Fruit fly (Drosophila melanogaster) whole organism, embryonic: ENCODE data around the gene CG14034.

ENCODE experiments used
- Asciz ChIP-seq: fragments of 200-800 bp; sonication (Bioruptor generic); optimal IDR thresholded peaks from 2 replicates; lab custom pipeline; 2017; ENCODE audit warnings: missing biosample characterization, mild to moderate bottlenecking, missing genetic modification characterization, missing genetic modification reagents
- Awh ChIP-seq: fragments of 200-800 bp; sonication (Bioruptor generic); IDR thresholded peaks from 2 replicates; pipeline ENCODE4, ENCODE4 v1.3.6; 2022; ENCODE audit warnings: missing biosample characterization, missing genetic modification characterization
- B-H1 ChIP-seq: fragments of 200-800 bp; sonication (Bioruptor generic); IDR thresholded peaks from 3 replicates; pipeline ENCODE4 v1.3.6; 2022; ENCODE audit warnings: missing biosample characterization, missing genetic modification characterization
- CG11085 ChIP-seq: fragments of 200-800 bp; sonication (Bioruptor generic); IDR thresholded peaks from 2 replicates; pipeline ENCODE4 v1.3.6; 2022; ENCODE audit warnings: missing biosample characterization, missing genetic modification characterization
- CG11504 ChIP-seq: fragments of 200-800 bp; sonication (Bioruptor generic); optimal IDR thresholded peaks from 3 replicates; lab custom pipeline; 2019; ENCODE audit warnings: missing biosample characterization, mild to moderate bottlenecking, missing genetic modification characterization, moderate library complexity
- CG11695 ChIP-seq: fragments of 200-800 bp; sonication (Bioruptor generic); IDR thresholded peaks from 3 replicates; pipeline ENCODE4 v1.3.6; 2022; ENCODE audit warnings: missing biosample characterization, missing genetic modification characterization
- CG12219 ChIP-seq: fragments of 200-800 bp; sonication (Bioruptor generic); optimal IDR thresholded peaks from 3 replicates; lab custom pipeline; 2018; ENCODE audit warnings: missing biosample characterization, mild to moderate bottlenecking, missing genetic modification characterization
- CG14014 ChIP-seq: fragments of 200-800 bp; sonication (Bioruptor generic); IDR thresholded peaks from 2 replicates; pipeline ENCODE4 v1.3.6; 2022; ENCODE audit warnings: missing biosample characterization, missing genetic modification characterization
- CG15479 ChIP-seq: fragments of 200-800 bp; sonication (Bioruptor generic); optimal IDR thresholded peaks from 3 replicates; lab custom pipeline; 2019; ENCODE audit warnings: missing biosample characterization, mild to moderate bottlenecking, missing genetic modification characterization, moderate library complexity
- CG15514 ChIP-seq: fragments of 200-800 bp; sonication (Bioruptor generic); optimal IDR thresholded peaks from 3 replicates; lab custom pipeline; 2017; ENCODE audit warnings: missing biosample characterization, missing genetic modification characterization, mild to moderate bottlenecking, moderate library complexity, missing genetic modification reagents
- CG17385 ChIP-seq: fragments of 200-800 bp; sonication (Bioruptor generic); optimal IDR thresholded peaks from 3 replicates; lab custom pipeline; 2018; ENCODE audit warnings: missing biosample characterization, mild to moderate bottlenecking, missing genetic modification characterization
- CG2129 ChIP-seq: fragments of 200-800 bp; sonication (Bioruptor generic); IDR thresholded peaks from 2 replicates; pipeline ENCODE4 v1.3.6; 2022; ENCODE audit warnings: missing biosample characterization, missing genetic modification characterization; ENCODE audit not compliant: partially characterized antibody
- CG2889 ChIP-seq: fragments of 200-800 bp; sonication (Bioruptor generic); IDR thresholded peaks from 3 replicates; pipeline ENCODE4 v1.3.6; 2022; ENCODE audit warnings: missing biosample characterization, missing genetic modification characterization
- CG31388 ChIP-seq: fragments of 200-800 bp; sonication (Bioruptor generic); optimal IDR thresholded peaks from 2 replicates; lab custom pipeline; 2016; ENCODE audit warnings: missing biosample characterization, missing genetic modification characterization
- CG32532 ChIP-seq: fragments of 200-800 bp; sonication (Bioruptor generic); IDR thresholded peaks from 2 replicates; pipeline ENCODE4 v1.3.6; 2022; ENCODE audit warnings: missing biosample characterization, missing genetic modification characterization
- CG34376 ChIP-seq: fragments of 200-800 bp; sonication (Bioruptor generic); optimal IDR thresholded peaks from 2 replicates; lab custom pipeline; 2018; ENCODE audit warnings: missing biosample characterization, mild to moderate bottlenecking, missing genetic modification characterization
- CG4707 ChIP-seq: fragments of 200-800 bp; sonication (Bioruptor generic); optimal IDR thresholded peaks from 2 replicates; lab custom pipeline; 2018; ENCODE audit warnings: missing biosample characterization, mild to moderate bottlenecking, missing genetic modification characterization, moderate library complexity
- CG6791 ChIP-seq: fragments of 200-800 bp; sonication (Bioruptor generic); IDR thresholded peaks from 3 replicates; pipeline ENCODE4 v1.3.6; 2022; ENCODE audit warnings: missing biosample characterization, missing genetic modification characterization; ENCODE audit not compliant: partially characterized antibody
- CG6854 ChIP-seq: fragments of 200-800 bp; sonication (Bioruptor generic); optimal IDR thresholded peaks from 3 replicates; lab custom pipeline; 2017; ENCODE audit warnings: missing biosample characterization, mild to moderate bottlenecking, missing genetic modification characterization
- Eip74EF ChIP-seq, 2 experiments: fragments of 200-800 bp in 1 of 2; fragments of >200 bp in 1 of 2; sonication (Bioruptor generic) in 1 of 2; optimal IDR thresholded peaks; 2 replicates each; lab custom pipeline; 2017 to 2019; ENCODE audit warnings: missing biosample characterization in 2 of 2, missing genetic modification characterization in 2 of 2, mild to moderate bottlenecking in 1 of 2, moderate library complexity in 1 of 2
- Ets97D ChIP-seq: fragments of 200-800 bp; sonication (Bioruptor generic); optimal IDR thresholded peaks from 3 replicates; lab custom pipeline; 2016; ENCODE audit warnings: missing biosample characterization, missing genetic modification characterization
- Fer1 ChIP-seq: fragments of 200-800 bp; sonication (Bioruptor generic); optimal IDR thresholded peaks from 2 replicates; lab custom pipeline; 2017; ENCODE audit warnings: missing biosample characterization, mild to moderate bottlenecking, missing genetic modification characterization
- HHEX ChIP-seq: fragments of 200-800 bp; sonication (Bioruptor generic); optimal IDR thresholded peaks from 3 replicates; lab custom pipeline; 2017; ENCODE audit warnings: missing biosample characterization, mild to moderate bottlenecking, missing genetic modification characterization, missing genetic modification reagents
- NC2β ChIP-seq: fragments of 200-800 bp; sonication (Bioruptor generic); optimal IDR thresholded peaks from 2 replicates; lab custom pipeline; 2016; ENCODE audit warnings: missing biosample characterization, missing genetic modification characterization
- Six4 ChIP-seq: fragments of 200-800 bp; sonication (Bioruptor generic); optimal IDR thresholded peaks from 2 replicates; lab custom pipeline; 2016; ENCODE audit warnings: missing biosample characterization, missing genetic modification characterization
- Sox102F ChIP-seq: fragments of 200-800 bp; sonication (Bioruptor generic); optimal IDR thresholded peaks from 2 replicates; lab custom pipeline; 2018; ENCODE audit warnings: missing biosample characterization, mild to moderate bottlenecking, missing genetic modification characterization, moderate library complexity
- ac ChIP-seq: fragments of 200-800 bp; sonication (Bioruptor generic); optimal IDR thresholded peaks from 3 replicates; lab custom pipeline; 2017; ENCODE audit warnings: missing biosample characterization, mild to moderate bottlenecking, missing genetic modification characterization
- cad ChIP-seq: fragments of >200 bp; optimal IDR thresholded peaks from 2 replicates; lab custom pipeline; 2017; ENCODE audit warnings: missing biosample characterization, missing genetic modification characterization
- danr ChIP-seq: fragments of 200-800 bp; sonication (Bioruptor generic); IDR thresholded peaks from 2 replicates; pipeline ENCODE4 v1.3.6; 2022; ENCODE audit warnings: missing biosample characterization, missing genetic modification characterization
- eve ChIP-seq, 2 experiments: fragments of >200 bp; optimal IDR thresholded peaks; 2 replicates each; lab custom pipeline; 2017; ENCODE audit warnings: missing biosample characterization in 2 of 2, missing genetic modification characterization in 2 of 2
- ftz-f1 ChIP-seq: fragments of 200-800 bp; sonication (Bioruptor generic); optimal IDR thresholded peaks from 2 replicates; lab custom pipeline; 2016; ENCODE audit warnings: missing biosample characterization, missing genetic modification characterization
- gce ChIP-seq: fragments of 200-800 bp; sonication (Bioruptor generic); IDR thresholded peaks from 3 replicates; pipeline ENCODE4 v1.3.6; 2022; ENCODE audit warnings: missing biosample characterization, missing genetic modification characterization
- insv ChIP-seq, 2 experiments: fragments of 200-800 bp; sonication (Bioruptor generic); optimal IDR thresholded peaks; 3 replicates each; lab custom pipeline; 2016 to 2018; ENCODE audit warnings: missing biosample characterization in 2 of 2, missing genetic modification characterization in 2 of 2
- kah ChIP-seq: fragments of 200-800 bp; sonication (Bioruptor generic); optimal IDR thresholded peaks from 2 replicates; lab custom pipeline; 2018; ENCODE audit warnings: missing biosample characterization, mild to moderate bottlenecking, missing genetic modification characterization
- kni ChIP-seq: fragments of 200-800 bp; sonication (Bioruptor generic); optimal IDR thresholded peaks from 3 replicates; lab custom pipeline; 2017; ENCODE audit warnings: mild to moderate bottlenecking, missing biosample characterization, missing genetic modification reagents, missing genetic modification characterization
- lmd ChIP-seq: fragments of 200-800 bp; sonication (Bioruptor generic); IDR thresholded peaks from 2 replicates; pipeline ENCODE4 v1.3.6; 2022; ENCODE audit warnings: missing biosample characterization, missing genetic modification characterization
- nmo ChIP-seq: fragments of 200-800 bp; sonication (Bioruptor generic); optimal IDR thresholded peaks from 2 replicates; lab custom pipeline; 2018; ENCODE audit warnings: missing biosample characterization, mild to moderate bottlenecking, missing genetic modification characterization, moderate library complexity
- odd ChIP-seq: fragments of 200-800 bp; sonication (Bioruptor generic); optimal IDR thresholded peaks from 2 replicates; lab custom pipeline; 2017; ENCODE audit warnings: missing biosample characterization, mild to moderate bottlenecking, missing genetic modification characterization
- onecut ChIP-seq: fragments of 200-800 bp; sonication (Bioruptor generic); IDR thresholded peaks from 2 replicates; pipeline ENCODE4 v1.3.6; 2022; ENCODE audit warnings: missing biosample characterization, missing genetic modification characterization
- rib ChIP-seq: fragments of 200-800 bp; sonication (Bioruptor generic); IDR thresholded peaks from 2 replicates; pipeline ENCODE4 v1.3.6; 2022; ENCODE audit warnings: missing biosample characterization, missing genetic modification characterization
- sob ChIP-seq: fragments of 200-800 bp; sonication (Bioruptor generic); IDR thresholded peaks from 2 replicates; pipeline ENCODE4 v1.3.6; 2022; ENCODE audit warnings: missing biosample characterization, missing genetic modification characterization
- sqz ChIP-seq: fragments of 200-800 bp; sonication (Bioruptor generic); optimal IDR thresholded peaks from 3 replicates; lab custom pipeline; 2018; ENCODE audit warnings: missing biosample characterization, mild to moderate bottlenecking, missing genetic modification characterization
- tap ChIP-seq: fragments of 200-800 bp; optimal IDR thresholded peaks from 3 replicates; lab custom pipeline; 2019; ENCODE audit warnings: missing biosample characterization, mild to moderate bottlenecking, missing genetic modification characterization, moderate library complexity
- tll ChIP-seq, 2 experiments: fragments of 200-800 bp in 1 of 2; fragments of >200 bp in 1 of 2; sonication (Bioruptor generic) in 1 of 2; optimal IDR thresholded peaks; 2 replicates each; lab custom pipeline; 2017 to 2019; ENCODE audit warnings: missing biosample characterization in 2 of 2, missing genetic modification characterization in 2 of 2, mild to moderate bottlenecking in 1 of 2, moderate library complexity in 1 of 2
- unc-4 ChIP-seq: fragments of 200-800 bp; sonication (Bioruptor generic); IDR thresholded peaks from 2 replicates; pipeline ENCODE4 v1.3.6; 2022; ENCODE audit warnings: missing biosample characterization, missing genetic modification characterization; ENCODE audit not compliant: partially characterized antibody
- unpg ChIP-seq: fragments of 200-800 bp; sonication (Bioruptor generic); optimal IDR thresholded peaks from 3 replicates; lab custom pipeline; 2018; ENCODE audit warnings: missing biosample characterization, mild to moderate bottlenecking, missing genetic modification characterization, moderate library complexity
- zen ChIP-seq: fragments of 200-800 bp; sonication (Bioruptor generic); optimal IDR thresholded peaks from 3 replicates; lab custom pipeline; 2018; ENCODE audit warnings: missing biosample characterization, mild to moderate bottlenecking, missing genetic modification characterization, moderate library complexity
- zfh1 ChIP-seq: fragments of 200-800 bp; sonication (Bioruptor generic); IDR thresholded peaks from 3 replicates; pipeline ENCODE4 v1.3.6; 2022; ENCODE audit warnings: missing biosample characterization, missing genetic modification characterization

The CG14034 gene

dm6 chr2L:5237175-5237753 lies 20.9 kb upstream of the CG14034 start (continued):
- TF ChIP-seq HHEX (GFP tag; lab: Kevin White, UChicago) (no peak), B-H1 (GFP tag; lab: Robert Waterston, UW) (no peak; the same call in 2 of the 3 replicates), cad (GFP tag; lab: Kevin White, UChicago) (peak; percentile 11), CG11695 (GFP tag; lab: Robert Waterston, UW) (0 out of 3 replicates have a peak, but pooled peaks have one; percentile 25), ftz-f1 (GFP tag; lab: Kevin White, UChicago) (peak; percentile 14), eve (GFP tag; optimal IDR thresholded peaks at IDR 0.05; lab: Kevin White, UChicago) (peak in 1 of 2 experiments; percentile 12), zen (tag; lab: Kevin White, UChicago) (peak; percentile 5), CG6791 (GFP tag; lab: Robert Waterston, UW) (peak; percentile 50; the same call in 1 of the 3 replicates), sqz (peak; percentile 99), onecut (GFP tag; lab: Robert Waterston, UW) (peak; percentile 52; the same call in 1 of the 2 replicates), kni (GFP tag; lab: Kevin White, UChicago) (peak; percentile 88), CG2889 (no peak), CG11504 (tag; lab: Kevin White, UChicago) (peak; percentile 47), CG15514 (GFP tag; lab: Kevin White, UChicago) (peak; percentile 16), CG14014 (peak; percentile 39; the same call in 1 of the 2 replicates), kah (GFP tag; lab: Kevin White, UChicago) (peak; percentile 74), unpg (GFP tag; lab: Kevin White, UChicago) (peak; percentile 2), CG32532 (peak; percentile 73; the same call in 1 of the 2 replicates), NC2β (peak; percentile 12), Ets97D (GFP tag; lab: Kevin White, UChicago) (no peak), CG6854 (peak; percentile 26), CG4707 (peak; percentile 25), zfh1 (GFP tag; lab: Robert Waterston, UW) (0 out of 3 replicates have a peak, but pooled peaks have one; percentile 32), Six4 (GFP tag; lab: Kevin White, UChicago) (peak; percentile 10), Awh (GFP tag; lab: Robert Waterston, UW) (0 out of 2 replicates have a peak, but pooled peaks have one; percentile 23), CG2129 (GFP tag; lab: Robert Waterston, UW) (peak; percentile 15; the same call in 1 of the 2 replicates), lmd (no peak), nmo (GFP tag; lab: Kevin White, UChicago) (no peak), Sox102F (no peak), CG31388 (GFP tag; lab: Kevin White, UChicago) (no peak), ac (peak; percentile 42), CG17385 (GFP tag; lab: Kevin White, UChicago) (peak; percentile 59), tll (GFP tag; optimal IDR thresholded peaks at IDR 0.05; lab: Kevin White, UChicago) (peak in 1 of 2 experiments; percentile 15), CG12219 (peak; percentile 39), rib (GFP tag; lab: Robert Waterston, UW) (peak; percentile 33; the same call in 1 of the 2 replicates), insv (GFP tag; optimal IDR thresholded peaks at IDR 0.05; lab: Kevin White, UChicago) (no peak), odd (GFP tag; lab: Kevin White, UChicago) (peak; percentile 13), Eip74EF (GFP tag; optimal IDR thresholded peaks at IDR 0.05; lab: Kevin White, UChicago) (peak in 1 of 2 experiments; percentile 23), CG15479 (GFP tag; lab: Kevin White, UChicago) (peak; percentile 87), tap (tag; lab: Kevin White, UChicago) (peak; percentile 9), unc-4 (GFP tag; lab: Robert Waterston, UW) (peak; percentile 66), Fer1 (GFP tag; lab: Kevin White, UChicago) (peak; percentile 42), gce (GFP tag; lab: Robert Waterston, UW) (0 out of 3 replicates have a peak, but pooled peaks have one; percentile 49), CG34376 (GFP tag; lab: Kevin White, UChicago) (peak; percentile 10), CG11085 (GFP tag; lab: Robert Waterston, UW) (no peak), sob (GFP tag; lab: Robert Waterston, UW) (peak; percentile 32; the same call in 1 of the 2 replicates), Asciz (peak; percentile 33), danr (GFP tag; lab: Robert Waterston, UW) (no peak)
